Fruit fly (Drosophila melanogaster) Kc167 (cell line): Measurements from ENCODE around the gene vri.

ENCODE experiments used
- Myc ChIP-seq: fragments of >200 bp; optimal IDR thresholded peaks from 2 replicates; lab custom pipeline; 2017; ENCODE audit warnings: missing external identifiers
- Sin3A ChIP-seq: fragments of >200 bp; optimal IDR thresholded peaks from 2 replicates; lab custom pipeline; 2018; ENCODE audit warnings: missing external identifiers
- h ChIP-seq: fragments of >200 bp; optimal IDR thresholded peaks from 3 replicates; lab custom pipeline; 2018; ENCODE audit warnings: missing external identifiers
- insv ChIP-seq: fragments of >200 bp; optimal IDR thresholded peaks from 3 replicates; lab custom pipeline; 2018; ENCODE audit warnings: missing external identifiers
- psq ChIP-seq: fragments of >200 bp; optimal IDR thresholded peaks from 2 replicates; lab custom pipeline; 2017; ENCODE audit warnings: missing external identifiers
- ttk ChIP-seq: sonication (Bioruptor generic); optimal IDR thresholded peaks from 2 replicates; lab custom pipeline; 2017; ENCODE audit warnings: missing external identifiers

vri gene

DNA sequence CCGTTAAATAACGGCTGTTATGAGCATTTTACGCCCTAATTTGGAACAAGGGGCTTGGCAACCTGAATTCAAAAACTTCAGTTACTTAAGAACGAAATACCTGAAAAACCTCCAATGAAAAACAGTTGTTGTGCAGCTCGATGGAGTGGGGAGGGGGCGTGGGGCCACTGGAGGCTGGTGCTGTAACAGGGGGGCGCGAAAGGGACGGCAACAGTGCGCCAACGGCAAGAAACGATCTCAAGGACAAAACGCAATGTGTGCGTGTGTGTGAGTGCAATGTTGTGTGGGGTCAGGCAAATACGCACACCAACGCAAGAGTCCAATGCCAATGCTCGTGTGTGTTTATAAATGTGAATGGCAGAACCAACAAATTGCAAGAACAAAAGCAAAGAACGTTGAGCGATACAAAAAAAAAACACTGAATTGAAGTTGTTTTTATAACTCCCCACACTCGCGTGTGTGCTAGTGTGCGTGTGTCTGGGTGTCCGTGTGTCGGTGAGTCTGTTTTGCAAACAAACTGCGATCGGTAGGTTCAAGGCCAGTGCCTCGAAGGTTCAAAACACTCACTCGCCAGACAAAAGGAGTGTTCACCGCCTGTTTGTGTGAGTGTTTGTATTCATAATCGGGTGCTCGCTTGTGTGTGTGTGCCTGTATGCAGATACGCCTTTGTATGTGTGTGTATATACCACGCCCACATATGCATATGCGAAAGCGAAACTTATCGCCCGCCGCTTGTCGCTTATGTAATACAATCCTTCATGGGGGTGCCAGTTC, 3.3 kb downstream of the vri start:
- no peak for TF ChIP-seq Myc (lab: Kevin White, UChicago)
- no peak for TF ChIP-seq ttk (lab: Kevin White, UChicago)
- TF ChIP-seq h (lab: Kevin White, UChicago), result no peak
- no peak for TF ChIP-seq psq
- no peak for TF ChIP-seq Sin3A (lab: Kevin White, UChicago)
- TF ChIP-seq insv (lab: Kevin White, UChicago), result no peak

dm6 chr2L:5292643-5292963, 3.9 kb downstream of the vri start:
- TF ChIP-seq Myc (lab: Kevin White, UChicago), result no peak
- no peak for TF ChIP-seq Sin3A (lab: Kevin White, UChicago)
- no peak for TF ChIP-seq psq
- TF ChIP-seq h (lab: Kevin White, UChicago), result no peak
- TF ChIP-seq insv (lab: Kevin White, UChicago), result no peak
- no peak for TF ChIP-seq ttk (lab: Kevin White, UChicago)

dm6 chr2L:5292977-5293513, 4.3 kb downstream of the vri start:
- TF ChIP-seq psq, result no peak
- no peak for TF ChIP-seq insv (lab: Kevin White, UChicago)
- TF ChIP-seq ttk (lab: Kevin White, UChicago), result no peak
- TF ChIP-seq Sin3A (lab: Kevin White, UChicago), result no peak
- TF ChIP-seq h (lab: Kevin White, UChicago), result no peak
- no peak for TF ChIP-seq Myc (lab: Kevin White, UChicago)

DNA sequence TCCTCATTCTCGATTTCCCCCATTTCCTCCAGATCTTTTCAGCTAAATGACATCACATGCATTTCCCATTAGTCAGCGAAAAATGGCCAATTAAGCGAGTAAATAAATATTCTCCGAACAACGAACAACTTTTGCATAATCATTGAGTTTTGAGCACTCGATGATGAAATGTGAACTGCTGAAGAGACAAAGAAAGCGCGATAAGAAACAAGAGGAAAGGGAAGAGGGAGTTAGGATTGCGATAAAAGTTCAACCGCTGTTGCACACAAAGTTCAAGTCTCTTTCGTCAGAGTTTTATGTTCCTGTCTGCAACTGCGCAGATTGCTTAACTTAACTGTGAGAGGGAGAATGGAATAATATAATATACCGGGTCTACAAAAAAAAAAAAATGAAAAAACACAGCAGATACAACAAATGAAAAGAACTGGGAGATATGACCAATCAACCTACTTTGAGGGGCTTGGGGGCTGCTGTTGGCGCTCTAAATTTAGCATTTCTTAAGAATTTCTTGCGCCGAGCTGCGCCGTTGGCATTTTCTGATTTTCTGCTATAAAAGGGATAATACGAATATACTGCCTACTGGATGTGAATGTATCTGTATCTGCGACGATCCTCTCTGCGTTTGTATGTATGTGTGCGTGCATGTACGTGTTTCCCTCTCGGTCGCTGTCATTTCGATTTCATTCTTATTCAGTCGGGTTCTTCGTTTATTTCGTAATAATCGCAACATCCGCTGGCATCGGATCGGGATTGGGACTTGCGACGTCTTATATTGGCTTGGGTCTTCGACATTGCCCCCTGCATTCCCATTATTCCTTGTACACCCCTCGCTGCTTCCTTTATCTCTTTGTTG, 5.9 kb downstream of the vri start:
- TF ChIP-seq Sin3A (lab: Kevin White, UChicago) (no peak), psq (no peak)

dm6 chr2L:5295245-5295572, 6.5 kb downstream of the vri start:
- TF ChIP-seq Myc (lab: Kevin White, UChicago) (no peak), Sin3A (lab: Kevin White, UChicago) (no peak), h (lab: Kevin White, UChicago) (no peak), insv (lab: Kevin White, UChicago) (no peak), psq (no peak), ttk (lab: Kevin White, UChicago) (no peak)

- TF ChIP-seq psq, result no peak
- TF ChIP-seq ttk (lab: Kevin White, UChicago), result no peak
- no peak for TF ChIP-seq Sin3A (lab: Kevin White, UChicago)
- no peak for TF ChIP-seq h (lab: Kevin White, UChicago)
Observed at dm6 chr2L:5296672-5297288, 8.0 kb downstream of the vri start.

- no peak for TF ChIP-seq ttk (lab: Kevin White, UChicago)
- TF ChIP-seq Myc (lab: Kevin White, UChicago), result no peak
- no peak for TF ChIP-seq psq
- no peak for TF ChIP-seq Sin3A (lab: Kevin White, UChicago)
- TF ChIP-seq insv (lab: Kevin White, UChicago), result no peak
- TF ChIP-seq h (lab: Kevin White, UChicago), result no peak
Observed at dm6 chr2L:5297289-5297960, 8.7 kb downstream of the vri start.

DNA sequence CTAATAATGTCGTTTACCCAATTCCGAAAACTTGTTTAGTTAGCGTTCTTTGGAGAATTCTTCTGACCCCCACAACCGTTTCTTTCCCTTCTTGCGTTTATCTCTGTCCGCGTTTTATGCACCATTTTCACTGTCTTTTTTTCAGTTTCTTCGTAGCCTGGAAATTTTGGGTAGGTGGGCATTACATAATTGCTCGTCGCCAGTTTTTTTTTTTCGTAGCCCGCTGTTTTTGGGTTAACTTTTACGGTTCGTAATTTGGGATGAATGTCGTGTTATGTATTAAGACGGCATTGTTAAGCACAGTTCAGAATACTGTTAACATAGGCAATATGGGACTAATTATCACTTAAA, 9.2 kb downstream of the vri start:
- TF ChIP-seq insv (lab: Kevin White, UChicago), result no peak
- no peak for TF ChIP-seq ttk (lab: Kevin White, UChicago)
- no peak for TF ChIP-seq Myc (lab: Kevin White, UChicago)
- no peak for TF ChIP-seq h (lab: Kevin White, UChicago)
- TF ChIP-seq Sin3A (lab: Kevin White, UChicago), result no peak
- TF ChIP-seq psq, result no peak

- TF ChIP-seq psq (no peak), Myc (lab: Kevin White, UChicago) (no peak)
Observed at dm6 chr2L:5298978-5299627, 10.4 kb downstream of the vri start.

dm6 chr2L:5299628-5299986, 10.9 kb downstream of the vri start:
- TF ChIP-seq ttk (lab: Kevin White, UChicago) (no peak), Myc (lab: Kevin White, UChicago) (no peak), Sin3A (lab: Kevin White, UChicago) (no peak), insv (lab: Kevin White, UChicago) (no peak), h (lab: Kevin White, UChicago) (no peak), psq (no peak)

- no peak for TF ChIP-seq psq
- TF ChIP-seq Sin3A (lab: Kevin White, UChicago), result no peak
- no peak for TF ChIP-seq Myc (lab: Kevin White, UChicago)
- TF ChIP-seq h (lab: Kevin White, UChicago), result no peak
- TF ChIP-seq ttk (lab: Kevin White, UChicago), result no peak
- TF ChIP-seq insv (lab: Kevin White, UChicago), result no peak
Observed at dm6 chr2L:5300237-5300668, 11.5 kb downstream of the vri start.
